Fruit fly (Drosophila melanogaster): ENCODE results near the gene ecd.

ecd gene

dm6 chr3L:2257412-2257862, 8.2 kb downstream of the ecd start, which contains the start of the genes CG1275 and Elp5 (continued):
- TF ChIP-seq cyc (GFP tag; optimal IDR thresholded peaks at IDR 0.05) (peak; percentile 98), CG1621 (tag; optimal IDR thresholded peaks at IDR 0.05) (peak; percentile 98), Eip78C (GFP tag) (peak; percentile 100), CG8319 (GFP tag; optimal IDR thresholded peaks at IDR 0.05) (peak; percentile 98), vri (GFP tag; optimal IDR thresholded peaks at IDR 0.05) (peak; percentile 97), CG15336 (GFP tag; IDR thresholded peaks at IDR 0.05) (peak; percentile 99), fkh (GFP tag; optimal IDR thresholded peaks at IDR 0.05) (peak; percentile 97), Gug (GFP tag; IDR thresholded peaks at IDR 0.05) (peak; percentile 99), svp (GFP tag) (peak; percentile 100), pdm3 (GFP tag; optimal IDR thresholded peaks at IDR 0.05) (peak; percentile 99), CG8632 (GFP tag; optimal IDR thresholded peaks at IDR 0.05) (peak; percentile 98), salr (GFP tag; optimal IDR thresholded peaks at IDR 0.05) (peak; percentile 97 to 98), CG11902 (GFP tag; optimal IDR thresholded peaks at IDR 0.05) (peak; percentile 96), ss (GFP tag; optimal IDR thresholded peaks at IDR 0.05) (peak; percentile 95 to 99), CG10669 (GFP tag; optimal IDR thresholded peaks at IDR 0.05) (peak; percentile 98), fd59A (GFP tag; optimal IDR thresholded peaks at IDR 0.05) (peak; percentile 98), net (GFP tag; optimal IDR thresholded peaks at IDR 0.05) (peak; percentile 99), CG32006 (GFP tag; optimal IDR thresholded peaks at IDR 0.05) (peak; percentile 99), Hr38 (GFP tag; optimal IDR thresholded peaks at IDR 0.05) (peak; percentile 88), CG34406 (GFP tag; optimal IDR thresholded peaks at IDR 0.05) (peak; percentile 98), dac (GFP tag; optimal IDR thresholded peaks at IDR 0.05) (peak; percentile 98), Lpt (GFP tag; optimal IDR thresholded peaks at IDR 0.05) (peak; percentile 99), esn (GFP tag; optimal IDR thresholded peaks at IDR 0.05) (peak; percentile 99), CG11762 (GFP tag; optimal IDR thresholded peaks at IDR 0.05; ENCODE audit: insufficient read depth) (peak; percentile 95), CG31627 (GFP tag; optimal IDR thresholded peaks at IDR 0.05) (peak; percentile 99), Sox102F (GFP tag; optimal IDR thresholded peaks at IDR 0.05) (peak; percentile 99), lz (GFP tag; optimal IDR thresholded peaks at IDR 0.05) (peak; percentile 99), CG3032 (tag; optimal IDR thresholded peaks at IDR 0.05) (peak; percentile 99), acj6 (GFP tag; optimal IDR thresholded peaks at IDR 0.05) (peak; percentile 99), CG6808 (GFP tag; optimal IDR thresholded peaks at IDR 0.05) (peak; percentile 100), Ets96B (tag; optimal IDR thresholded peaks at IDR 0.05) (peak; percentile 96), CG4318 (GFP tag; optimal IDR thresholded peaks at IDR 0.05) (peak; percentile 98)

dm6 chr3L:2256422-2257172, 9.1 kb downstream of the ecd start:
- TF ChIP-seq CG15336 (GFP tag; IDR thresholded peaks at IDR 0.05), result no peak
- peak; percentile 64 for TF ChIP-seq Eip78C (GFP tag)
- no peak for TF ChIP-seq CG11294 (GFP tag; IDR thresholded peaks at IDR 0.05)
- no peak for TF ChIP-seq Hr39 (GFP tag; optimal IDR thresholded peaks at IDR 0.05)
- TF ChIP-seq CG6276 (GFP tag; optimal IDR thresholded peaks at IDR 0.05), result no peak
- TF ChIP-seq CG32006 (GFP tag; optimal IDR thresholded peaks at IDR 0.05), result peak; percentile 46
- TF ChIP-seq CG6163 (GFP tag; IDR thresholded peaks at IDR 0.05), result 0 out of 3 replicates have a peak, but pooled peaks have one; percentile 6
- TF ChIP-seq Eip93F (GFP tag; optimal IDR thresholded peaks at IDR 0.05), result no peak
- no peak for TF ChIP-seq CG9139 (GFP tag; optimal IDR thresholded peaks at IDR 0.05)
- peak; percentile 80 for TF ChIP-seq svp (GFP tag)

dm6 chr3L:2255775-2256174, 9.9 kb downstream of the ecd start:
- TF ChIP-seq CG6276 (GFP tag; optimal IDR thresholded peaks at IDR 0.05) (no peak), Blimp-1 (GFP tag; optimal IDR thresholded peaks at IDR 0.05) (no peak), Smox (GFP tag; optimal IDR thresholded peaks at IDR 0.05) (no peak), Sox14 (GFP tag; optimal IDR thresholded peaks at IDR 0.05) (no peak), topi (GFP tag; optimal IDR thresholded peaks at IDR 0.05) (no peak), Met (GFP tag; optimal IDR thresholded peaks at IDR 0.05) (no peak), vri (GFP tag; optimal IDR thresholded peaks at IDR 0.05) (no peak), CG8119 (GFP tag; IDR thresholded peaks at IDR 0.05) (peak; percentile 11; the same call in 1 of the 3 replicates), Eip93F (GFP tag; optimal IDR thresholded peaks at IDR 0.05) (no peak), CG6808 (GFP tag; optimal IDR thresholded peaks at IDR 0.05) (no peak), CG3032 (tag; optimal IDR thresholded peaks at IDR 0.05) (no peak), CG6854 (GFP tag; optimal IDR thresholded peaks at IDR 0.05) (no peak), CG9139 (GFP tag; optimal IDR thresholded peaks at IDR 0.05) (no peak), svp (GFP tag) (no peak), net (GFP tag; optimal IDR thresholded peaks at IDR 0.05) (no peak), CG34406 (GFP tag; optimal IDR thresholded peaks at IDR 0.05) (no peak), Eip78C (GFP tag) (no peak), CG15336 (GFP tag; IDR thresholded peaks at IDR 0.05) (peak; percentile 20; the same call in 1 of the 2 replicates), cyc (GFP tag; optimal IDR thresholded peaks at IDR 0.05) (no peak), CG8319 (GFP tag; optimal IDR thresholded peaks at IDR 0.05) (no peak), Hr4 (GFP tag; optimal IDR thresholded peaks at IDR 0.05) (no peak)
